Fruit fly (Drosophila melanogaster) whole organism, pupa: ENCODE results near the gene Z600.
A peak's percentile ranks its signal among the peaks of the same experiment; 100 is the strongest.

Source experiments
- CG10348 ChIP-seq: fragments of 200-800 bp; sonication (Bioruptor generic); IDR thresholded peaks from 2 replicates; pipeline ENCODE4 v1.3.6; 2022; ENCODE audit warnings: missing biosample characterization, missing genetic modification characterization
- CG12605 ChIP-seq: fragments of 200-800 bp; sonication (Bioruptor generic); IDR thresholded peaks from 2 replicates; pipeline ENCODE4 v1.3.6; 2022; ENCODE audit warnings: missing biosample characterization, missing genetic modification characterization
- CG13204 ChIP-seq: fragments of 200-800 bp; sonication (Bioruptor generic); optimal IDR thresholded peaks from 2 replicates; lab custom pipeline; 2018; ENCODE audit warnings: missing biosample characterization, mild to moderate bottlenecking, missing genetic modification characterization, moderate library complexity
- CG14655 ChIP-seq: fragments of 200-800 bp; sonication (Bioruptor generic); optimal IDR thresholded peaks from 3 replicates; lab custom pipeline; 2017; ENCODE audit warnings: mild to moderate bottlenecking, missing biosample characterization, missing genetic modification reagents, missing genetic modification characterization
- CG15710 ChIP-seq: fragments of 200-800 bp; sonication (Bioruptor generic); optimal IDR thresholded peaks from 2 replicates; lab custom pipeline; 2018; ENCODE audit warnings: missing biosample characterization, mild to moderate bottlenecking, missing genetic modification characterization, moderate library complexity
- CG17806 ChIP-seq: fragments of 200-800 bp; sonication (Bioruptor generic); optimal IDR thresholded peaks from 2 replicates; lab custom pipeline; 2018; ENCODE audit warnings: missing biosample characterization, mild to moderate bottlenecking, missing genetic modification characterization, moderate library complexity
- CG32121 ChIP-seq: fragments of 200-800 bp; sonication (Bioruptor generic); IDR thresholded peaks from 2 replicates; pipeline ENCODE4 v1.3.6; 2022; ENCODE audit warnings: missing biosample characterization, missing genetic modification characterization
- CG34367 ChIP-seq: fragments of 200-800 bp; sonication (Bioruptor generic); optimal IDR thresholded peaks from 2 replicates; lab custom pipeline; 2018; ENCODE audit warnings: missing biosample characterization, mild to moderate bottlenecking, missing genetic modification characterization
- CG4496 ChIP-seq: fragments of 200-800 bp; sonication (Bioruptor generic); IDR thresholded peaks from 3 replicates; pipeline ENCODE4 v1.3.6; 2022; ENCODE audit warnings: missing biosample characterization, missing genetic modification characterization
- CG8159 ChIP-seq: fragments of 200-800 bp; sonication (Bioruptor generic); optimal IDR thresholded peaks from 3 replicates; lab custom pipeline; 2018; ENCODE audit warnings: missing biosample characterization, mild to moderate bottlenecking, missing genetic modification characterization, moderate library complexity
- CG8301 ChIP-seq: fragments of 200-800 bp; sonication (Bioruptor generic); optimal IDR thresholded peaks from 2 replicates; lab custom pipeline; 2018; ENCODE audit warnings: missing biosample characterization, mild to moderate bottlenecking, missing genetic modification characterization
- CG9948 ChIP-seq: fragments of 200-800 bp; sonication (Bioruptor generic); optimal IDR thresholded peaks from 2 replicates; lab custom pipeline; 2018; ENCODE audit warnings: missing biosample characterization, mild to moderate bottlenecking, missing genetic modification characterization, moderate library complexity
- D1 ChIP-seq: fragments of 200-800 bp; sonication (Bioruptor generic); optimal IDR thresholded peaks from 2 replicates; lab custom pipeline; 2018; ENCODE audit warnings: missing biosample characterization, mild to moderate bottlenecking, missing genetic modification characterization, moderate library complexity
- EcR ChIP-seq: fragments of 200-800 bp; sonication (Bioruptor generic); optimal IDR thresholded peaks from 3 replicates; lab custom pipeline; 2019; ENCODE audit warnings: missing biosample characterization, missing genetic modification characterization, mild to moderate bottlenecking, moderate library complexity, missing genetic modification reagents
- Ets98B ChIP-seq: fragments of 200-800 bp; sonication (Bioruptor generic); IDR thresholded peaks from 2 replicates; pipeline ENCODE4 v1.3.6; 2022; ENCODE audit warnings: missing biosample characterization, missing genetic modification characterization
- Pif1A ChIP-seq: fragments of 200-800 bp; sonication (Bioruptor generic); optimal IDR thresholded peaks from 3 replicates; lab custom pipeline; 2016; ENCODE audit warnings: missing biosample characterization, missing genetic modification characterization
- Pif1B ChIP-seq: fragments of 200-800 bp; sonication (Bioruptor generic); optimal IDR thresholded peaks from 3 replicates; lab custom pipeline; 2016; ENCODE audit warnings: missing biosample characterization, missing genetic modification characterization
- Snoo ChIP-seq: fragments of 200-800 bp; sonication (Bioruptor generic); optimal IDR thresholded peaks from 3 replicates; lab custom pipeline; 2017; ENCODE audit warnings: missing biosample characterization, mild to moderate bottlenecking, missing genetic modification characterization, inconsistent platforms
- fd96Ca ChIP-seq: fragments of 200-800 bp; sonication (Bioruptor generic); IDR thresholded peaks from 3 replicates; pipeline ENCODE4 v1.3.6; 2022; ENCODE audit warnings: missing biosample characterization, missing genetic modification characterization
- gl ChIP-seq: fragments of 200-800 bp; sonication (Bioruptor generic); optimal IDR thresholded peaks from 2 replicates; lab custom pipeline; 2018; ENCODE audit warnings: missing biosample characterization, mild to moderate bottlenecking, missing genetic modification characterization
- rn ChIP-seq: fragments of 200-800 bp; sonication (Bioruptor generic); IDR thresholded peaks from 2 replicates; pipeline ENCODE4 v1.3.6; 2022; ENCODE audit warnings: missing biosample characterization, missing genetic modification characterization

Z600 gene

dm6 chr3L:15504687-15505086 is 4.2 kb upstream of the Z600 start, which contains the start of gene CG7857:
TSS of gene CG7857 (minus strand) at chr3L:15504894.
- no peak for TF ChIP-seq CG8301 (tag; lab: Kevin White, UChicago)
- no peak for TF ChIP-seq CG34367 (tag; lab: Kevin White, UChicago)
- TF ChIP-seq EcR (GFP tag; lab: Kevin White, UChicago): no peak
- TF ChIP-seq CG13204: no peak
- TF ChIP-seq Snoo (tag; lab: Kevin White, UChicago): no peak
- no peak for TF ChIP-seq CG4496
- no peak for TF ChIP-seq CG10348
- TF ChIP-seq CG15710: no peak
- TF ChIP-seq CG8159 (tag; lab: Kevin White, UChicago): no peak
- TF ChIP-seq D1: no peak

DNA sequence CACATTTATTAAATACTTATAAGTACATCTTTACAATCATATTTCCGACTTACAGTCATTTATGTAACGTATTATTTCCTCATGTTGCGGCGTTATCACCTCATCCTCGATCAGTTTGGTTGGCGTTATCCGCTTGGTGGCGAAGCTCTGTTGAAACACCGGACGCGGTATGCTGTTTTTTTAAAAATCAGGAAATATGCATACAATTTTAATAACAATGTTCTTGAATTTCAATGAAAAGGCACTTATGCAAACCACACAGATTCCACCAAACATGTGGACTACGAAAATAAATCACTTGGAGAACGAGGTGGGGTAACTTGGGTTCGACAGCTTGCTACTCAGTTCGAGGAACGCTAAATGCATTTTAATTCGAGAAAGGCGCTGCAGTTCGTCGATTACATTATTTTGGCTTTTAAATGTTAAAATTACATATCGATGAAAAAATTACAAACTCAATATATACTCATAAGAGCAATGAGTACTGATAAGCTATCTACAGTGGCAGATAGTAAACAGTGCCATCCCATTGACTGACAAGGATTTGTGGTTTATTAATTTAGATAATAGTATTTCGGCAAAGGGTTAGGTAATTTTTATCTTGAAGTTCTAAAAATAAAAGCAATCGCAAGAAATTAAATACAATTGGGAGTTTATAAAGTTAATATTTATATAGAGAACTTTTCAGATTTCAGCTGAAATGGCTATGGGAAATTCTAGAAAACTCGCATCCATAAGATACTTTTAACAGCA is 2.5 kb upstream of the Z600 start:
- TF ChIP-seq CG9948 (tag; lab: Kevin White, UChicago) (no peak), CG14655 (GFP tag; lab: Kevin White, UChicago) (no peak), CG12605 (no peak), CG15710 (no peak), CG4496 (no peak), CG13204 (no peak), gl (tag; lab: Kevin White, UChicago) (no peak), CG10348 (no peak), D1 (no peak), CG8301 (tag; lab: Kevin White, UChicago) (no peak), CG34367 (tag; lab: Kevin White, UChicago) (no peak), CG8159 (tag; lab: Kevin White, UChicago) (no peak), Snoo (tag; lab: Kevin White, UChicago) (no peak), Ets98B (GFP tag; lab: Robert Waterston, UW) (no peak), fd96Ca (GFP tag; lab: Robert Waterston, UW) (no peak), EcR (GFP tag; lab: Kevin White, UChicago) (no peak), rn (GFP tag; lab: Robert Waterston, UW) (no peak), CG32121 (GFP tag; lab: Robert Waterston, UW) (no peak), Pif1A (GFP tag; lab: Kevin White, UChicago) (no peak), CG17806 (tag; lab: Kevin White, UChicago) (no peak)

DNA sequence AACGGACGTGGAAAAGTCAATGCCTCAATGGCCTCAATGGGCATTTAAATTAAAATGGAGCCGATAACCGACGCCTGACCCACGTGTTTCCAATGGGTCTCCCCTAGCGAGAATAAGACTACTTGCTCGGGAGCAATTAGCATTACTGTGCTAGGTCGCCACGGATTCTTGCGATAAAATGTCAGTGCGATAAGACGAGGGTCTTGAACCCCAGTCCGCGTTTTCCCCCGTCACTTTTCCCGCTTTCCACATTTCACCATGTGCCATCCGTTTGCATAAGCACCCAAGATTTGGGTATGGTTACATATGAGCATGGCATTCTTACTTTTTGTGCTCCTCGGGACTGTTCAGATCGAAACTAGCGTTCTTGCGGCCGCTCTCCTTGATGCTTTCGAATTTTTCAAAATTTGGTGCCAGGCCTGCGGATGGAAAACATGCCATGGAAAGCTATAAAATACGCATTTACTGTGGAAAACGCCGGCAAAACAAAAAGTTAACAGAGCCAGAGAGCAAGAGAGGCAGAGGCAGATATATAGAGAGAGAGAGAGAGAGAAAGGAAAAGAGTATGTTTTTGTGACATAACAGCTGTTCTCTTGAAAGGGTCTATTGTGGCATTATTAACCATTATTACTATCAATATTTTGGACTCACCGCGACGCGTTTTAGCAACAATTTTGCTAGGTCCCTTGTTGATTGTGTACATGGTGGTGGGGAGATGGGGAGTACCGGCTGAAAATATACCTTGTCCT is 1.5 kb upstream of the Z600 start:
- TF ChIP-seq Snoo (tag; lab: Kevin White, UChicago): no peak
- TF ChIP-seq CG8159 (tag; lab: Kevin White, UChicago): no peak
- no peak for TF ChIP-seq CG17806 (tag; lab: Kevin White, UChicago)
- TF ChIP-seq D1: no peak
- no peak for TF ChIP-seq fd96Ca (GFP tag; lab: Robert Waterston, UW)
- TF ChIP-seq Pif1A (GFP tag; lab: Kevin White, UChicago): no peak
- TF ChIP-seq CG32121 (GFP tag; lab: Robert Waterston, UW): 0 out of 2 replicates have a peak, but pooled peaks have one; percentile 28
- TF ChIP-seq CG4496: no peak
- TF ChIP-seq CG34367 (tag; lab: Kevin White, UChicago): no peak
- TF ChIP-seq CG9948 (tag; lab: Kevin White, UChicago): no peak
- peak; percentile 66 for TF ChIP-seq EcR (GFP tag; lab: Kevin White, UChicago)
- TF ChIP-seq gl (tag; lab: Kevin White, UChicago): no peak

dm6 chr3L:15508233-15508632 is 628 bp upstream of the Z600 start, which contains the start of gene CG7841:
TSS of gene CG7841 (minus strand) at chr3L:15508252.
- TF ChIP-seq Ets98B (GFP tag; lab: Robert Waterston, UW): peak; percentile 98
- peak; percentile 98 for TF ChIP-seq CG8159 (tag; lab: Kevin White, UChicago)
- TF ChIP-seq EcR (GFP tag; lab: Kevin White, UChicago): peak; percentile 92
- TF ChIP-seq CG13204: peak; percentile 95
- TF ChIP-seq CG32121 (GFP tag; lab: Robert Waterston, UW): peak; percentile 97
- TF ChIP-seq gl (tag; lab: Kevin White, UChicago): peak; percentile 98
- TF ChIP-seq CG34367 (tag; lab: Kevin White, UChicago): peak; percentile 98
- peak; percentile 97 for TF ChIP-seq CG14655 (GFP tag; lab: Kevin White, UChicago)
- no peak; the same call in 1 of the 2 replicates for TF ChIP-seq rn (GFP tag; lab: Robert Waterston, UW)
- TF ChIP-seq CG8301 (tag; lab: Kevin White, UChicago): peak; percentile 98
- peak; percentile 98 for TF ChIP-seq CG4496
- no peak; the same call in 2 of the 3 replicates for TF ChIP-seq fd96Ca (GFP tag; lab: Robert Waterston, UW)
- peak; percentile 98 for TF ChIP-seq CG17806 (tag; lab: Kevin White, UChicago)
- peak; percentile 99 for TF ChIP-seq Snoo (tag; lab: Kevin White, UChicago)
- peak; percentile 99 for TF ChIP-seq Pif1B
- TF ChIP-seq CG15710: peak; percentile 98
- peak; percentile 97 for TF ChIP-seq CG12605
- TF ChIP-seq CG9948 (tag; lab: Kevin White, UChicago): peak; percentile 96
- TF ChIP-seq CG10348: no peak
- TF ChIP-seq Pif1A (GFP tag; lab: Kevin White, UChicago): peak; percentile 99
- TF ChIP-seq D1: peak; percentile 97

dm6 chr3L:15509398-15509797 is 537 bp downstream of the Z600 start, which contains the start of the genes gdl and gdl-ORF39:
TSS of gene gdl (plus strand) at chr3L:15509445.
TSS of gene gdl-ORF39 (plus strand) at chr3L:15509445.
- TF ChIP-seq Snoo (tag; lab: Kevin White, UChicago): no peak
- TF ChIP-seq CG10348: no peak
- TF ChIP-seq fd96Ca (GFP tag; lab: Robert Waterston, UW): no peak
- TF ChIP-seq CG13204: no peak
- TF ChIP-seq CG9948 (tag; lab: Kevin White, UChicago): no peak
- TF ChIP-seq CG8301 (tag; lab: Kevin White, UChicago): no peak
- TF ChIP-seq Ets98B (GFP tag; lab: Robert Waterston, UW): no peak
- no peak for TF ChIP-seq D1
- no peak for TF ChIP-seq CG17806 (tag; lab: Kevin White, UChicago)
- TF ChIP-seq CG34367 (tag; lab: Kevin White, UChicago): no peak
